Fruit fly (Drosophila melanogaster) whole organism, embryonic: ENCODE data around the gene Uggt.

Experiments used
- Awh ChIP-seq: fragments of 200-800 bp; sonication (Bioruptor generic); IDR thresholded peaks from 2 replicates; pipeline ENCODE4, ENCODE4 v1.3.6; 2022; ENCODE audit warnings: missing biosample characterization, missing genetic modification characterization
- B-H2 ChIP-seq: fragments of 200-800 bp; sonication (Bioruptor generic); optimal IDR thresholded peaks from 2 replicates; lab custom pipeline; 2018; ENCODE audit warnings: missing biosample characterization, mild to moderate bottlenecking, missing genetic modification characterization
- CG10654 ChIP-seq: fragments of 200-800 bp; sonication (Bioruptor generic); optimal IDR thresholded peaks from 2 replicates; lab custom pipeline; 2016; ENCODE audit warnings: missing biosample characterization, missing genetic modification characterization
- CG12744 ChIP-seq: fragments of 200-800 bp; sonication (Bioruptor generic); optimal IDR thresholded peaks from 2 replicates; lab custom pipeline; 2016; ENCODE audit warnings: missing biosample characterization, missing genetic modification characterization
- CG14014 ChIP-seq: fragments of 200-800 bp; sonication (Bioruptor generic); IDR thresholded peaks from 2 replicates; pipeline ENCODE4 v1.3.6; 2022; ENCODE audit warnings: missing biosample characterization, missing genetic modification characterization
- CG15601 ChIP-seq: fragments of 200-800 bp; sonication (Bioruptor generic); optimal IDR thresholded peaks from 3 replicates; lab custom pipeline; 2019; ENCODE audit warnings: missing biosample characterization, mild to moderate bottlenecking, missing genetic modification characterization, moderate library complexity
- CG1647 ChIP-seq: fragments of 200-800 bp; sonication (Bioruptor generic); optimal IDR thresholded peaks from 3 replicates; lab custom pipeline; 2016; ENCODE audit warnings: missing biosample characterization, missing genetic modification characterization
- CG2202 ChIP-seq: fragments of 200-800 bp; sonication (Bioruptor generic); optimal IDR thresholded peaks from 2 replicates; lab custom pipeline; 2018; ENCODE audit warnings: missing biosample characterization, mild to moderate bottlenecking, missing genetic modification characterization
- CG33557 ChIP-seq: fragments of 200-800 bp; sonication (Bioruptor generic); optimal IDR thresholded peaks from 2 replicates; lab custom pipeline; 2019; ENCODE audit warnings: missing biosample characterization, mild to moderate bottlenecking, missing genetic modification characterization, moderate library complexity
- CG3407 ChIP-seq: fragments of 200-800 bp; sonication (Bioruptor generic); optimal IDR thresholded peaks from 2 replicates; lab custom pipeline; 2018; ENCODE audit warnings: missing biosample characterization, mild to moderate bottlenecking, missing genetic modification characterization
- CG4424 ChIP-seq: fragments of 200-800 bp; sonication (Bioruptor generic); optimal IDR thresholded peaks from 3 replicates; lab custom pipeline; 2016; ENCODE audit warnings: missing biosample characterization, missing genetic modification characterization
- CG4820 ChIP-seq: fragments of 200-800 bp; sonication (Bioruptor generic); optimal IDR thresholded peaks from 3 replicates; lab custom pipeline; 2016; ENCODE audit warnings: missing biosample characterization, missing genetic modification characterization
- CG9215 ChIP-seq: fragments of 200-800 bp; sonication (Bioruptor generic); IDR thresholded peaks from 2 replicates; pipeline ENCODE4 v1.3.6; 2022; ENCODE audit warnings: missing biosample characterization, missing genetic modification characterization
- CG9727 ChIP-seq: fragments of 200-800 bp; sonication (Bioruptor generic); optimal IDR thresholded peaks from 3 replicates; lab custom pipeline; 2017; ENCODE audit warnings: missing biosample characterization, mild to moderate bottlenecking, missing genetic modification characterization
- D19A ChIP-seq: fragments of 200-800 bp; optimal IDR thresholded peaks from 3 replicates; lab custom pipeline; 2019; ENCODE audit warnings: missing biosample characterization, mild to moderate bottlenecking, missing genetic modification characterization, moderate library complexity
- Drgx ChIP-seq: fragments of 200-800 bp; sonication (Bioruptor generic); IDR thresholded peaks from 2 replicates; pipeline ENCODE4 v1.3.6; 2022; ENCODE audit warnings: missing biosample characterization, missing genetic modification characterization
- Eip74EF ChIP-seq, 2 experiments: fragments of 200-800 bp in 1 of 2; fragments of >200 bp in 1 of 2; sonication (Bioruptor generic) in 1 of 2; optimal IDR thresholded peaks; 2 replicates each; lab custom pipeline; 2017 to 2019; ENCODE audit warnings: missing biosample characterization in 2 of 2, missing genetic modification characterization in 2 of 2, mild to moderate bottlenecking in 1 of 2, moderate library complexity in 1 of 2
- Gsc ChIP-seq: fragments of 200-800 bp; sonication (Bioruptor generic); IDR thresholded peaks from 2 replicates; pipeline ENCODE4 v1.3.6; 2022; ENCODE audit warnings: missing biosample characterization, missing genetic modification characterization
- HHEX ChIP-seq: fragments of 200-800 bp; sonication (Bioruptor generic); optimal IDR thresholded peaks from 3 replicates; lab custom pipeline; 2017; ENCODE audit warnings: missing biosample characterization, mild to moderate bottlenecking, missing genetic modification characterization, missing genetic modification reagents
- Hey ChIP-seq: fragments of 200-800 bp; sonication (Bioruptor generic); optimal IDR thresholded peaks from 3 replicates; lab custom pipeline; 2018; ENCODE audit warnings: missing biosample characterization, mild to moderate bottlenecking, missing genetic modification characterization
- HmgZ ChIP-seq: fragments of 200-800 bp; sonication (Bioruptor generic); optimal IDR thresholded peaks from 2 replicates; lab custom pipeline; 2018; ENCODE audit warnings: missing biosample characterization, mild to moderate bottlenecking, missing genetic modification characterization
- MTF-1 ChIP-seq: fragments of 200-800 bp; sonication (Bioruptor generic); optimal IDR thresholded peaks from 2 replicates; lab custom pipeline; 2018; ENCODE audit warnings: missing biosample characterization, mild to moderate bottlenecking, missing genetic modification characterization, borderline replicate concordance
- Meics ChIP-seq: fragments of 200-800 bp; sonication (Bioruptor generic); optimal IDR thresholded peaks from 2 replicates; lab custom pipeline; 2017; ENCODE audit warnings: missing biosample characterization, mild to moderate bottlenecking, missing genetic modification characterization
- Mrtf ChIP-seq: fragments of 200-800 bp; sonication (Bioruptor generic); IDR thresholded peaks from 3 replicates; pipeline ENCODE4 v1.3.6; 2022; ENCODE audit warnings: missing biosample characterization, missing genetic modification characterization
- Rx ChIP-seq: fragments of 200-800 bp; sonication (Bioruptor generic); IDR thresholded peaks from 2 replicates; pipeline ENCODE4 v1.3.6; 2022; ENCODE audit warnings: missing biosample characterization, missing genetic modification characterization
- Vsx1 ChIP-seq: fragments of 200-800 bp; sonication (Bioruptor generic); optimal IDR thresholded peaks from 2 replicates; lab custom pipeline; 2017; ENCODE audit warnings: missing biosample characterization, mild to moderate bottlenecking, missing genetic modification characterization, missing genetic modification reagents
- ara ChIP-seq: fragments of 200-800 bp; sonication (Bioruptor generic); IDR thresholded peaks from 2 replicates; pipeline ENCODE4 v1.3.6; 2022; ENCODE audit warnings: missing biosample characterization, missing genetic modification characterization
- ci ChIP-seq: fragments of 200-800 bp; sonication (Bioruptor generic); IDR thresholded peaks from 3 replicates; pipeline ENCODE4 v1.3.6; 2022; ENCODE audit warnings: missing biosample characterization, missing genetic modification characterization
- crc ChIP-seq: fragments of 200-800 bp; sonication (Bioruptor generic); optimal IDR thresholded peaks from 2 replicates; lab custom pipeline; 2016; ENCODE audit warnings: missing biosample characterization, missing genetic modification characterization
- crp ChIP-seq, 2 experiments: fragments of 200-800 bp; sonication (Bioruptor generic); optimal IDR thresholded peaks; 2 replicates in 1 of 2; 3 replicates in 1 of 2; lab custom pipeline; 2017; ENCODE audit warnings: missing biosample characterization in 2 of 2, missing genetic modification characterization in 2 of 2, mild to moderate bottlenecking in 1 of 2, moderate library complexity in 1 of 2
- disco-r ChIP-seq: fragments of 200-800 bp; sonication (Bioruptor generic); optimal IDR thresholded peaks from 2 replicates; lab custom pipeline; 2016; ENCODE audit warnings: missing biosample characterization, missing genetic modification characterization
- dm ChIP-seq: fragments of 200-800 bp; sonication (Bioruptor generic); optimal IDR thresholded peaks from 3 replicates; lab custom pipeline; 2016; ENCODE audit warnings: missing biosample characterization, missing genetic modification characterization
- fd102C ChIP-seq: fragments of 200-800 bp; sonication (Bioruptor generic); optimal IDR thresholded peaks from 2 replicates; lab custom pipeline; 2018; ENCODE audit warnings: missing biosample characterization, mild to moderate bottlenecking, missing genetic modification characterization, moderate library complexity
- gem ChIP-seq: fragments of 200-800 bp; sonication (Bioruptor generic); optimal IDR thresholded peaks from 2 replicates; lab custom pipeline; 2019; ENCODE audit warnings: missing biosample characterization, mild to moderate bottlenecking, missing genetic modification characterization, moderate library complexity
- gsb ChIP-seq: fragments of 200-800 bp; sonication (Bioruptor generic); IDR thresholded peaks from 2 replicates; pipeline ENCODE4 v1.3.6; 2022; ENCODE audit warnings: missing biosample characterization, missing genetic modification characterization
- hb ChIP-seq: fragments of 200-800 bp; sonication (Bioruptor generic); IDR thresholded peaks from 3 replicates; pipeline ENCODE4 v1.3.6; 2022; ENCODE audit warnings: missing biosample characterization, missing genetic modification characterization; ENCODE audit not compliant: partially characterized antibody
- jing ChIP-seq: fragments of 200-800 bp; sonication (Bioruptor generic); optimal IDR thresholded peaks from 2 replicates; lab custom pipeline; 2018; ENCODE audit warnings: missing biosample characterization, mild to moderate bottlenecking, missing genetic modification characterization
- ken ChIP-seq: fragments of 200-800 bp; sonication (Bioruptor generic); IDR thresholded peaks from 3 replicates; pipeline ENCODE4 v1.3.6; 2022; ENCODE audit warnings: missing biosample characterization, missing genetic modification characterization
- mam ChIP-seq: fragments of 200-800 bp; sonication (Bioruptor generic); optimal IDR thresholded peaks from 3 replicates; lab custom pipeline; 2016; ENCODE audit warnings: missing biosample characterization, missing genetic modification characterization
- oc ChIP-seq: fragments of 200-800 bp; sonication (Bioruptor generic); optimal IDR thresholded peaks from 2 replicates; lab custom pipeline; 2018; ENCODE audit warnings: missing biosample characterization, mild to moderate bottlenecking, missing genetic modification characterization, moderate library complexity
- peb ChIP-seq: fragments of 200-800 bp; sonication (Bioruptor generic); IDR thresholded peaks from 2 replicates; pipeline ENCODE4 v1.3.6; 2022; ENCODE audit warnings: missing biosample characterization, missing genetic modification characterization
- sima ChIP-seq: fragments of 200-800 bp; sonication (Bioruptor generic); optimal IDR thresholded peaks from 2 replicates; lab custom pipeline; 2016; ENCODE audit warnings: missing biosample characterization, missing genetic modification characterization
- slou ChIP-seq: fragments of 200-800 bp; sonication (Bioruptor generic); optimal IDR thresholded peaks from 3 replicates; lab custom pipeline; 2016; ENCODE audit warnings: missing biosample characterization, missing genetic modification characterization
- so ChIP-seq: fragments of 200-800 bp; sonication (Bioruptor generic); IDR thresholded peaks from 3 replicates; pipeline ENCODE4 v1.3.6; 2022; ENCODE audit warnings: missing biosample characterization, missing genetic modification characterization
- sqz ChIP-seq: fragments of 200-800 bp; sonication (Bioruptor generic); optimal IDR thresholded peaks from 3 replicates; lab custom pipeline; 2018; ENCODE audit warnings: missing biosample characterization, mild to moderate bottlenecking, missing genetic modification characterization
- tx ChIP-seq: fragments of 200-800 bp; sonication (Bioruptor generic); optimal IDR thresholded peaks from 2 replicates; lab custom pipeline; 2016; ENCODE audit warnings: missing biosample characterization, missing genetic modification characterization
- wor ChIP-seq: fragments of 200-800 bp; sonication (Bioruptor generic); IDR thresholded peaks from 2 replicates; pipeline ENCODE4 v1.3.6; 2022; ENCODE audit warnings: missing biosample characterization, missing genetic modification characterization
- zf30C ChIP-seq: fragments of 200-800 bp; sonication (Bioruptor generic); optimal IDR thresholded peaks from 3 replicates; lab custom pipeline; 2018; ENCODE audit warnings: missing biosample characterization, mild to moderate bottlenecking, missing genetic modification characterization

Uggt gene

DNA sequence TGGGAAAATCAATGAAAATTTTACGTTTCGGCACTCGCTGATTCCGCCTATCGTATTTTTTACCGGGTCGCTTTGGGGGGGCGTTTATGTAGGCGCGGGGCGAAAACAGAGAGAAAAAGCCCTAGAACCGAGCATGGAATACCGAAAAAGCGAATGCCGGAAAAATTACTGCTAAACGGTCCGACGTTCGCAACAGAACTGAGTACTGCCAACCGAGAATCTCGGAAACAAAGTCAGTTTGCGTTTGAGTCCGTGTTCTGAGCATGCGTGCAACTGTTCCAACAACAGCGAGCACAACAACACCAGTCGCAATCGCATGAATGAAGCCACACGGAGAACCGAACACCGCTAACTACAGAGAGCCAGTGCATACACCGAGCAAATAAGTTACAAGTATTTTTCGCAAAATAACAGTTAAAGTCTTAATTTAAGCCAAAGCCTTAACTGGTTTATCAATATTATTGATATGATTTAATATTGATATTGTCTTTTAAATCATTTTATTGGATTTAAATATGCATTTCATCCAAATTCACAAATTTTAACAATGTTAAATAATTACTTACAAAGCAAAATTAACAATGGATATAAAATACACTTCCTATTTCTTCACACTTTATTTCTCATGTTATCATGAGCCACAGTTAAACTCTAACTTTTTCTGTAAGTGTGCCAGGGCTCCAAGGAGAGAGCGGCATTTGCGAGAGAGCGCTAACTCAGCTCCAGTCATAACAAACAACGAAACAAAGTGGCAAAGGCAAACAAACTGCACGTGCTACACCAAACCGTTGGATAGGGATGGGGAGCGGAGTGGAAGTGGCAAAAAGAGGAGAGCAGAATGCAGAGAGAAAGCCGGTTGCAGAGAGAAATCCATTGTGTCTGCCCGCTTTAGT, 18.0 kb downstream of the Uggt start, which contains the start of gene CG3961 (continued):
- TF ChIP-seq mam (GFP tag; lab: Kevin White, UChicago) (peak; percentile 82), slou (GFP tag; lab: Kevin White, UChicago) (peak; percentile 91), Vsx1 (GFP tag; lab: Kevin White, UChicago) (peak; percentile 94), Mrtf (peak; percentile 84; the same call in 1 of the 3 replicates), Meics (GFP tag; lab: Kevin White, UChicago) (peak; percentile 95), tx (GFP tag; lab: Kevin White, UChicago) (peak; percentile 59), fd102C (GFP tag; lab: Kevin White, UChicago) (peak; percentile 68), gsb (GFP tag; lab: Robert Waterston, UW) (peak; percentile 64), Eip74EF (GFP tag; optimal IDR thresholded peaks at IDR 0.05; lab: Kevin White, UChicago) (peak in 1 of 2 experiments; percentile 99), crc (GFP tag; lab: Kevin White, UChicago) (peak; percentile 62), HHEX (GFP tag; lab: Kevin White, UChicago) (peak; percentile 96), ara (peak; percentile 91; the same call in 1 of the 2 replicates), D19A (tag; lab: Kevin White, UChicago) (peak; percentile 97), CG12744 (GFP tag; lab: Kevin White, UChicago) (peak; percentile 80), CG1647 (GFP tag; lab: Kevin White, UChicago) (peak; percentile 69), crp (GFP tag; optimal IDR thresholded peaks at IDR 0.05; lab: Kevin White, UChicago) (peak in 1 of 2 experiments; percentile 72), CG9215 (peak; percentile 91), CG33557 (GFP tag; lab: Kevin White, UChicago) (peak; percentile 98), CG9727 (GFP tag; lab: Kevin White, UChicago) (peak; percentile 100), wor (GFP tag; lab: Robert Waterston, UW) (peak; percentile 95), hb (GFP tag; lab: Robert Waterston, UW) (0 out of 3 replicates have a peak, but pooled peaks have one; percentile 32), Drgx (GFP tag; lab: Robert Waterston, UW) (peak; percentile 93), Awh (peak; percentile 90; the same call in 1 of the 2 replicates), CG10654 (peak; percentile 95), peb (GFP tag; lab: Robert Waterston, UW) (peak; percentile 94), Rx (GFP tag; lab: Robert Waterston, UW) (peak; percentile 64), Hey (tag; lab: Kevin White, UChicago) (peak; percentile 59), zf30C (peak; percentile 92), gem (tag; lab: Kevin White, UChicago) (peak; percentile 99), oc (tag; lab: Kevin White, UChicago) (peak; percentile 93), CG3407 (GFP tag; lab: Kevin White, UChicago) (peak; percentile 97), disco-r (peak; percentile 68), ci (GFP tag; lab: Robert Waterston, UW) (peak; percentile 88), CG4424 (GFP tag; lab: Kevin White, UChicago) (peak; percentile 98), CG15601 (tag; lab: Kevin White, UChicago) (peak; percentile 98), jing (GFP tag; lab: Kevin White, UChicago) (peak; percentile 92), sqz (GFP tag; lab: Kevin White, UChicago) (peak; percentile 97), CG14014 (GFP tag; lab: Robert Waterston, UW) (peak; percentile 88), dm (GFP tag; lab: Kevin White, UChicago) (peak; percentile 85), B-H2 (GFP tag; lab: Kevin White, UChicago) (peak; percentile 80), so (GFP tag; lab: Robert Waterston, UW) (peak; percentile 95), CG2202 (peak; percentile 98), MTF-1 (GFP tag; lab: Kevin White, UChicago) (peak; percentile 78), CG4820 (GFP tag; lab: Kevin White, UChicago) (peak; percentile 98), ken (GFP tag; lab: Robert Waterston, UW) (peak; percentile 80; the same call in 2 of the 3 replicates), Gsc (GFP tag; lab: Robert Waterston, UW) (no peak), HmgZ (tag; lab: Kevin White, UChicago) (peak; percentile 95), sima (GFP tag; lab: Kevin White, UChicago) (peak; percentile 30)
